Fruit fly (Drosophila melanogaster): ENCODE measurements around the gene CG1801.
A peak's percentile ranks its signal among the peaks of the same experiment; 100 is the strongest.

dm6 chrX:21322289-21322981, 5.1 kb upstream of the CG1801 start:
- TF ChIP-seq Hr4 (GFP tag; optimal IDR thresholded peaks at IDR 0.05): no peak
- TF ChIP-seq eg (GFP tag; IDR thresholded peaks at IDR 0.05): 0 out of 3 replicates have a peak, but pooled peaks have one; percentile 22
- peak; percentile 79 for TF ChIP-seq svp (GFP tag)
- TF ChIP-seq esn (GFP tag; optimal IDR thresholded peaks at IDR 0.05): no peak
- TF ChIP-seq Lpt (GFP tag; optimal IDR thresholded peaks at IDR 0.05): no peak
- no peak for TF ChIP-seq CG31627 (GFP tag; optimal IDR thresholded peaks at IDR 0.05)
- peak; percentile 18; the same call in 1 of the 2 replicates for TF ChIP-seq CG15336 (GFP tag; IDR thresholded peaks at IDR 0.05)
- peak; percentile 26 for TF ChIP-seq CG3919 (GFP tag; optimal IDR thresholded peaks at IDR 0.05)
